Worm (Caenorhabditis elegans) whole organism, midembryonic: ENCODE measurements around the gene F07C4.6.

Source experiments
- T22C8.4 ChIP-seq: fragments of 200-800 bp; sonication (Bioruptor generic); IDR thresholded peaks from 2 replicates; pipeline ENCODE4 v1.3.6; 2022; ENCODE audit warnings: missing genetic modification characterization, missing compliant biosample characterization
- cog-1 ChIP-seq: sonication (generic microtip); optimal IDR thresholded peaks from 2 replicates; lab custom pipeline; 2016; ENCODE audit warnings: missing genetic modification characterization, missing compliant biosample characterization
- flt-1 ChIP-seq: fragments of 200-800 bp; sonication (Bioruptor generic); IDR thresholded peaks from 2 replicates; pipeline ENCODE4 v1.3.6; 2022; ENCODE audit warnings: missing genetic modification characterization, missing compliant biosample characterization
- klf-2 ChIP-seq: fragments of 200-800 bp; sonication (Bioruptor generic); conservative IDR thresholded peaks from 2 replicates; pipeline ENCODE4 v1.3.6; 2022; ENCODE audit warnings: missing genetic modification reagents, missing genetic modification characterization, missing compliant biosample characterization
- med-1 ChIP-seq: sonication (generic microtip); optimal IDR thresholded peaks from 2 replicates; lab custom pipeline; 2017; ENCODE audit warnings: missing genetic modification characterization, mild to moderate bottlenecking, missing compliant biosample characterization, antibody characterized with exemption, missing genetic modification reagents; ENCODE audit not compliant: insufficient read depth
- ref-1 ChIP-seq: fragments of 200-800 bp; sonication (Bioruptor generic); conservative IDR thresholded peaks from 2 replicates; pipeline ENCODE4 v1.3.6; 2022; ENCODE audit warnings: missing genetic modification reagents, missing genetic modification characterization, missing compliant biosample characterization
- tab-1 ChIP-seq: fragments of 200-800 bp; sonication (Bioruptor generic); IDR thresholded peaks from 2 replicates; pipeline ENCODE4 v1.3.6; 2022; ENCODE audit warnings: missing genetic modification characterization, missing compliant biosample characterization
- ztf-29 ChIP-seq: fragments of 200-800 bp; sonication (Bioruptor generic); IDR thresholded peaks from 2 replicates; pipeline ENCODE4 v1.3.6; 2022; ENCODE audit warnings: missing genetic modification reagents, missing genetic modification characterization, missing compliant biosample characterization

- TF ChIP-seq ztf-29 (GFP tag; lab: Robert Waterston, UW) = no peak
- no peak for TF ChIP-seq ref-1 (GFP tag; lab: Robert Waterston, UW)
- TF ChIP-seq tab-1 (GFP tag; lab: Robert Waterston, UW) = no peak
- TF ChIP-seq T22C8.4 (GFP tag; lab: Robert Waterston, UW) = no peak
- no peak for TF ChIP-seq cog-1
- no peak for TF ChIP-seq flt-1 (GFP tag; lab: Robert Waterston, UW)
- no peak for TF ChIP-seq med-1 (GFP tag; lab: Kevin White, UChicago)
- TF ChIP-seq klf-2 (GFP tag; lab: Robert Waterston, UW) = no peak
Measured at ce11 chrV:7612044-7612443, 14.6 kb upstream of the F07C4.6 start, which contains the start of gene clec-215.
